Worm (Caenorhabditis elegans) whole organism, L3 larva: ENCODE results near the gene kgb-1.

ENCODE experiments used
- ZK546.5 ChIP-seq: sonication (generic microtip); optimal IDR thresholded peaks from 2 replicates; lab custom pipeline; 2017; ENCODE audit warnings: missing biosample characterization, missing genetic modification characterization
- ama-1 ChIP-seq: fragments of 150-350 bp; optimal IDR thresholded peaks from 2 replicates; lab custom pipeline; 2018
- ceh-28 ChIP-seq: fragments of 150-350 bp; optimal IDR thresholded peaks from 2 replicates; lab custom pipeline; 2014; ENCODE audit warnings: missing biosample characterization, missing genetic modification reagents, missing genetic modification characterization
- ceh-82 ChIP-seq: fragments of 150-350 bp; optimal IDR thresholded peaks from 2 replicates; lab custom pipeline; 2014; ENCODE audit warnings: missing biosample characterization, missing genetic modification characterization
- ceh-9 ChIP-seq: sonication (generic microtip); optimal IDR thresholded peaks from 2 replicates; lab custom pipeline; 2018; ENCODE audit warnings: missing biosample characterization, missing genetic modification characterization
- egl-5 ChIP-seq: fragments of 150-350 bp; optimal IDR thresholded peaks from 2 replicates; lab custom pipeline; 2017; ENCODE audit warnings: missing biosample characterization, missing genetic modification reagents, missing genetic modification characterization, inconsistent platforms
- elt-1 ChIP-seq: fragments of 150-350 bp; optimal IDR thresholded peaks from 2 replicates; lab custom pipeline; 2014; ENCODE audit warnings: missing biosample characterization, missing genetic modification characterization
- elt-2 ChIP-seq: sonication (generic microtip); optimal IDR thresholded peaks from 2 replicates; lab custom pipeline; 2016; ENCODE audit warnings: missing genetic modification reagents, mild to moderate bottlenecking, missing genetic modification characterization, missing compliant biosample characterization
- elt-3 ChIP-seq, 3 experiments: fragments of 150-350 bp in 1 of 3; sonication (generic microtip) in 2 of 3; optimal IDR thresholded peaks; 2 replicates in 2 of 3; 4 replicates in 1 of 3; lab custom pipeline; 2014 to 2017; ENCODE audit warnings: missing biosample characterization in 3 of 3, missing genetic modification characterization in 3 of 3
- fkh-10 ChIP-seq: sonication (generic microtip); optimal IDR thresholded peaks from 2 replicates; lab custom pipeline; 2017; ENCODE audit warnings: missing biosample characterization, missing genetic modification reagents, missing genetic modification characterization
- fkh-2 ChIP-seq: fragments of 150-350 bp; optimal IDR thresholded peaks from 2 replicates; lab custom pipeline; 2014; ENCODE audit warnings: missing biosample characterization, missing genetic modification reagents, missing genetic modification characterization
- fos-1 ChIP-seq: fragments of 150-350 bp; optimal IDR thresholded peaks from 2 replicates; lab custom pipeline; 2014; ENCODE audit warnings: missing biosample characterization, missing genetic modification characterization
- hmg-11 ChIP-seq: sonication (generic microtip); optimal IDR thresholded peaks from 2 replicates; lab custom pipeline; 2016; ENCODE audit warnings: missing genetic modification characterization, missing compliant biosample characterization
- jun-1 ChIP-seq: fragments of 150-350 bp; optimal IDR thresholded peaks from 2 replicates; lab custom pipeline; 2014; ENCODE audit warnings: missing biosample characterization, missing genetic modification reagents, missing genetic modification characterization
- lin-15B ChIP-seq: fragments of 150-350 bp; optimal IDR thresholded peaks from 2 replicates; lab custom pipeline; 2014; ENCODE audit warnings: missing biosample characterization, missing genetic modification characterization
- lsy-12 ChIP-seq: sonication (generic microtip); optimal IDR thresholded peaks from 2 replicates; lab custom pipeline; 2016; ENCODE audit warnings: mild to moderate bottlenecking, missing genetic modification characterization, missing compliant biosample characterization
- mdl-1 ChIP-seq: fragments of 150-350 bp; optimal IDR thresholded peaks from 2 replicates; lab custom pipeline; 2014; ENCODE audit warnings: missing biosample characterization, missing genetic modification characterization
- mml-1 ChIP-seq: fragments of 150-350 bp; sonication (generic microtip); optimal IDR thresholded peaks from 3 replicates; lab custom pipeline; 2014; ENCODE audit warnings: missing biosample characterization, missing genetic modification characterization
- nfya-1 ChIP-seq: sonication (generic microtip); optimal IDR thresholded peaks from 2 replicates; lab custom pipeline; 2017; ENCODE audit warnings: missing genetic modification characterization, mild to moderate bottlenecking, missing compliant biosample characterization, antibody characterized with exemption, moderate library complexity; ENCODE audit not compliant: insufficient read depth
- nhr-23 ChIP-seq: fragments of 150-350 bp; optimal IDR thresholded peaks from 2 replicates; lab custom pipeline; 2014; ENCODE audit warnings: missing biosample characterization, missing genetic modification reagents, missing genetic modification characterization
- nhr-237 ChIP-seq: fragments of 150-350 bp; optimal IDR thresholded peaks from 2 replicates; lab custom pipeline; 2014; ENCODE audit warnings: missing biosample characterization, missing genetic modification characterization
- nhr-25 ChIP-seq: sonication (generic microtip); optimal IDR thresholded peaks from 2 replicates; lab custom pipeline; 2017; ENCODE audit warnings: missing biosample characterization, missing genetic modification characterization
- nhr-28 ChIP-seq: fragments of 150-350 bp; optimal IDR thresholded peaks from 2 replicates; lab custom pipeline; 2014; ENCODE audit warnings: missing biosample characterization, missing genetic modification characterization
- nhr-67 ChIP-seq: fragments of 150-350 bp; optimal IDR thresholded peaks from 2 replicates; lab custom pipeline; 2014; ENCODE audit warnings: missing biosample characterization, missing genetic modification characterization
- nhr-76 ChIP-seq: fragments of 150-350 bp; sonication (generic microtip); optimal IDR thresholded peaks from 5 replicates; lab custom pipeline; 2014; ENCODE audit warnings: missing biosample characterization, missing genetic modification characterization
- pha-4 ChIP-seq: fragments of 150-350 bp; optimal IDR thresholded peaks from 2 replicates; lab custom pipeline; 2014; ENCODE audit warnings: missing biosample characterization, missing genetic modification reagents, missing genetic modification characterization
- pqm-1 ChIP-seq: fragments of 150-350 bp; optimal IDR thresholded peaks from 2 replicates; lab custom pipeline; 2017; ENCODE audit warnings: missing biosample characterization, missing genetic modification characterization, inconsistent platforms
- sea-2 ChIP-seq: fragments of 150-350 bp; sonication (generic microtip); optimal IDR thresholded peaks from 4 replicates; lab custom pipeline; 2014; ENCODE audit warnings: missing biosample characterization, missing genetic modification reagents, missing genetic modification characterization
- skn-1 ChIP-seq: fragments of 150-350 bp; optimal IDR thresholded peaks from 2 replicates; lab custom pipeline; 2014; ENCODE audit warnings: missing biosample characterization, missing genetic modification characterization
- snpc-4 ChIP-seq: fragments of 150-350 bp; optimal IDR thresholded peaks from 2 replicates; lab custom pipeline; 2014; ENCODE audit warnings: missing biosample characterization, missing genetic modification characterization
- tbx-2 ChIP-seq: sonication (generic microtip); optimal IDR thresholded peaks from 2 replicates; lab custom pipeline; 2016; ENCODE audit warnings: mild to moderate bottlenecking, missing genetic modification characterization, missing compliant biosample characterization
- unc-39 ChIP-seq: sonication (generic microtip); optimal IDR thresholded peaks from 4 replicates; lab custom pipeline; 2017; ENCODE audit warnings: missing biosample characterization, missing genetic modification characterization
- unc-62 ChIP-seq: fragments of 150-350 bp; sonication (generic microtip); optimal IDR thresholded peaks from 4 replicates; lab custom pipeline; 2014; ENCODE audit warnings: missing biosample characterization, missing genetic modification reagents, missing genetic modification characterization
- zag-1 ChIP-seq: fragments of 150-350 bp; optimal IDR thresholded peaks from 2 replicates; lab custom pipeline; 2014; ENCODE audit warnings: missing biosample characterization, missing genetic modification characterization
- ztf-11 ChIP-seq: fragments of 150-350 bp; optimal IDR thresholded peaks from 2 replicates; lab custom pipeline; 2014; ENCODE audit warnings: missing biosample characterization, missing genetic modification characterization
- ztf-4 ChIP-seq: fragments of 150-350 bp; optimal IDR thresholded peaks from 2 replicates; lab custom pipeline; 2014; ENCODE audit warnings: missing biosample characterization, missing genetic modification characterization

Gene kgb-1

ce11 chrIV:440509-440908 is 30.7 kb upstream of the kgb-1 start, which contains the start of gene hum-8:
Gene hum-8, minus strand, starts transcription at chrIV:440554.
- TF ChIP-seq egl-5 (no peak), hmg-11 (no peak), lsy-12 (tag; lab: Kevin White, UChicago) (no peak), unc-39 (tag; lab: Kevin White, UChicago) (no peak), ZK546.5 (tag; lab: Kevin White, UChicago) (no peak), snpc-4 (no peak), fos-1 (tag; lab: Kevin White, UChicago) (no peak), pqm-1 (tag; lab: Kevin White, UChicago) (peak; percentile 37), nhr-76 (tag; lab: Kevin White, UChicago) (no peak), mml-1 (no peak), elt-1 (tag; lab: Kevin White, UChicago) (no peak), nfya-1 (no peak), ceh-82 (no peak), ztf-4 (tag; lab: Kevin White, UChicago) (no peak), lin-15B (tag; lab: Kevin White, UChicago) (no peak), jun-1 (no peak), nhr-67 (no peak), elt-2 (tag; lab: Kevin White, UChicago) (peak; percentile 86), nhr-237 (tag; lab: Kevin White, UChicago) (no peak), ztf-11 (no peak), nhr-28 (no peak), pha-4 (tag; lab: Kevin White, UChicago) (peak; percentile 67), ceh-9 (tag; lab: Kevin White, UChicago) (no peak), unc-62 (GFP tag; lab: Kevin White, UChicago) (no peak), fkh-10 (GFP tag; lab: Kevin White, UChicago) (no peak)

DNA sequence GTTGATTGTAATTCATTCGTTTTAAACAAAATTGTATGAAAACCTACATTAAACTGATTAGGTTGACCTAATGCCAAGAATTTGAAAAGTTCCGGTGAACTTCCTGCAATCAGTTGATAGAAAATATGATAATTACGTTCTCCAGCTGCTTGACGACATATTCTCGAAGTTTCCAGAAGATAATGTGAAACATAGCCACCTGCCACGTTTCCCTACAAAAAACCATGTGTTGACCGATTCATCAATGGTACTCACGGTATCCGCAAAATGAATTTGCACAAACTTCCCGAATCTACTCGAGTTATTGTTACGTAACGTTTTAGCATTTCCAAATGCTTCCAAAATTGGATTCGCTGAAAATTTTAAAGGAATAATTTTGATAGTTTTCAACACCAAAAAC is 28.5 kb upstream of the kgb-1 start:
- TF ChIP-seq tbx-2 (tag; lab: Kevin White, UChicago) (no peak), pha-4 (tag; lab: Kevin White, UChicago) (no peak), sea-2 (GFP tag; lab: Kevin White, UChicago) (no peak), ama-1 (lab: Kevin White, UChicago) (no peak), nhr-23 (tag; lab: Kevin White, UChicago) (no peak), nfya-1 (no peak), mml-1 (no peak), snpc-4 (no peak), jun-1 (no peak), elt-3 (tag; optimal IDR thresholded peaks at IDR 0.05; lab: Kevin White, UChicago) (no peak), pqm-1 (tag; lab: Kevin White, UChicago) (no peak), ceh-28 (tag; lab: Kevin White, UChicago) (no peak), elt-1 (tag; lab: Kevin White, UChicago) (no peak)

ce11 chrIV:428869-429268 is 19.0 kb upstream of the kgb-1 start, which contains the start of gene Y66H1A.5:
Gene Y66H1A.5, minus strand, starts transcription at chrIV:429133.
- TF ChIP-seq pqm-1 (tag; lab: Kevin White, UChicago) (peak; percentile 48), nhr-25 (tag; lab: Kevin White, UChicago) (no peak), elt-2 (tag; lab: Kevin White, UChicago) (peak; percentile 74), pha-4 (tag; lab: Kevin White, UChicago) (peak; percentile 26), tbx-2 (tag; lab: Kevin White, UChicago) (no peak), nhr-67 (no peak)

- TF ChIP-seq skn-1 (tag; lab: Kevin White, UChicago) = no peak
- TF ChIP-seq ceh-28 (tag; lab: Kevin White, UChicago) = no peak
- peak; percentile 28 for TF ChIP-seq nfya-1
- TF ChIP-seq nhr-237 (tag; lab: Kevin White, UChicago) = no peak
- TF ChIP-seq fkh-2 (tag; lab: Kevin White, UChicago) = no peak
- no peak for TF ChIP-seq nhr-25 (tag; lab: Kevin White, UChicago)
- TF ChIP-seq mdl-1 = no peak
- TF ChIP-seq nhr-23 (tag; lab: Kevin White, UChicago) = no peak
- no peak for TF ChIP-seq zag-1 (tag; lab: Kevin White, UChicago)
Observed at ce11 chrIV:427100-427908, 17.5 kb upstream of the kgb-1 start.
